Fruit fly (Drosophila melanogaster) whole organism, embryonic: ENCODE data around the gene CG10214.

Experiments used
- Abd-B ChIP-seq: fragments of 200-800 bp; sonication (Bioruptor generic); optimal IDR thresholded peaks from 2 replicates; lab custom pipeline; 2018; ENCODE audit warnings: missing biosample characterization, mild to moderate bottlenecking, missing genetic modification characterization, moderate library complexity
- Antp ChIP-seq: fragments of 200-800 bp; sonication (Bioruptor generic); optimal IDR thresholded peaks from 3 replicates; lab custom pipeline; 2016; ENCODE audit warnings: missing biosample characterization, missing genetic modification characterization
- CG10543 ChIP-seq: fragments of 200-800 bp; sonication (Bioruptor generic); optimal IDR thresholded peaks from 3 replicates; lab custom pipeline; 2017; ENCODE audit warnings: missing biosample characterization, mild to moderate bottlenecking, missing genetic modification characterization, moderate library complexity
- CG10959 ChIP-seq: fragments of 200-800 bp; sonication (Bioruptor generic); IDR thresholded peaks from 2 replicates; pipeline ENCODE4 v1.3.6; 2022; ENCODE audit warnings: missing biosample characterization, missing genetic modification characterization
- CG11456 ChIP-seq: fragments of 200-800 bp; sonication (Bioruptor generic); IDR thresholded peaks from 3 replicates; pipeline ENCODE4 v1.3.6; 2022; ENCODE audit warnings: missing biosample characterization, missing genetic modification characterization
- CG11695 ChIP-seq: fragments of 200-800 bp; sonication (Bioruptor generic); IDR thresholded peaks from 3 replicates; pipeline ENCODE4 v1.3.6; 2022; ENCODE audit warnings: missing biosample characterization, missing genetic modification characterization
- CG1233 ChIP-seq: fragments of 200-800 bp; sonication (Bioruptor generic); optimal IDR thresholded peaks from 4 replicates; lab custom pipeline; 2018; ENCODE audit warnings: missing biosample characterization, mild to moderate bottlenecking, missing genetic modification characterization
- CG12391 ChIP-seq: fragments of 200-800 bp; sonication (Bioruptor generic); optimal IDR thresholded peaks from 3 replicates; lab custom pipeline; 2018; ENCODE audit warnings: missing biosample characterization, mild to moderate bottlenecking, missing genetic modification characterization, moderate library complexity
- CG12769 ChIP-seq: fragments of 200-800 bp; sonication (Bioruptor generic); optimal IDR thresholded peaks from 2 replicates; lab custom pipeline; 2019; ENCODE audit warnings: missing biosample characterization, mild to moderate bottlenecking, missing genetic modification characterization, moderate library complexity
- CG13296 ChIP-seq: fragments of 200-800 bp; sonication (Bioruptor generic); optimal IDR thresholded peaks from 3 replicates; lab custom pipeline; 2018; ENCODE audit warnings: missing biosample characterization, mild to moderate bottlenecking, missing genetic modification characterization
- CG14050 ChIP-seq: fragments of 200-800 bp; sonication (Bioruptor generic); IDR thresholded peaks from 3 replicates; pipeline ENCODE4 v1.3.6; 2022; ENCODE audit warnings: missing biosample characterization, missing genetic modification characterization
- CG17186 ChIP-seq: fragments of 200-800 bp; sonication (Bioruptor generic); optimal IDR thresholded peaks from 3 replicates; lab custom pipeline; 2017; ENCODE audit warnings: missing biosample characterization, missing genetic modification reagents, missing genetic modification characterization
- CG17612 ChIP-seq: fragments of 200-800 bp; sonication (Bioruptor generic); IDR thresholded peaks from 2 replicates; pipeline ENCODE4 v1.3.6; 2022; ENCODE audit warnings: missing biosample characterization, missing genetic modification characterization
- CG17912 ChIP-seq: fragments of 200-800 bp; sonication (Bioruptor generic); optimal IDR thresholded peaks from 2 replicates; lab custom pipeline; 2018; ENCODE audit warnings: missing biosample characterization, mild to moderate bottlenecking, missing genetic modification characterization
- CG2678 ChIP-seq: fragments of 200-800 bp; sonication (Bioruptor generic); optimal IDR thresholded peaks from 3 replicates; lab custom pipeline; 2019; ENCODE audit warnings: missing biosample characterization, mild to moderate bottlenecking, missing genetic modification characterization, moderate library complexity
- CG31388 ChIP-seq: fragments of 200-800 bp; sonication (Bioruptor generic); optimal IDR thresholded peaks from 2 replicates; lab custom pipeline; 2016; ENCODE audit warnings: missing biosample characterization, missing genetic modification characterization
- CG3726 ChIP-seq: fragments of 200-800 bp; sonication (Bioruptor generic); IDR thresholded peaks from 3 replicates; pipeline ENCODE4, ENCODE4 v1.3.6; 2022; ENCODE audit warnings: missing biosample characterization, missing genetic modification characterization
- CG4328 ChIP-seq: fragments of 200-800 bp; sonication (Bioruptor generic); optimal IDR thresholded peaks from 3 replicates; lab custom pipeline; 2017; ENCODE audit warnings: missing biosample characterization, missing genetic modification reagents, missing genetic modification characterization
- CG6175 ChIP-seq: fragments of 200-800 bp; sonication (Bioruptor generic); IDR thresholded peaks from 3 replicates; pipeline ENCODE4 v1.3.6; 2022; ENCODE audit warnings: missing biosample characterization, missing genetic modification characterization
- CG6854 ChIP-seq: fragments of 200-800 bp; sonication (Bioruptor generic); optimal IDR thresholded peaks from 3 replicates; lab custom pipeline; 2017; ENCODE audit warnings: missing biosample characterization, mild to moderate bottlenecking, missing genetic modification characterization
- CG7357 ChIP-seq: fragments of 200-800 bp; sonication (Bioruptor generic); IDR thresholded peaks from 3 replicates; pipeline ENCODE4 v1.3.6; 2022; ENCODE audit warnings: missing biosample characterization, missing genetic modification characterization
- CG7372 ChIP-seq: fragments of 200-800 bp; sonication (Bioruptor generic); IDR thresholded peaks from 2 replicates; pipeline ENCODE4 v1.3.6; 2022; ENCODE audit warnings: missing biosample characterization, missing genetic modification characterization
- CG7839 ChIP-seq: fragments of 200-800 bp; sonication (Bioruptor generic); optimal IDR thresholded peaks from 3 replicates; lab custom pipeline; 2018; ENCODE audit warnings: missing biosample characterization, mild to moderate bottlenecking, missing genetic modification characterization, moderate library complexity
- CG8765 ChIP-seq: fragments of 200-800 bp; sonication (Bioruptor generic); IDR thresholded peaks from 2 replicates; pipeline ENCODE4 v1.3.6; 2022; ENCODE audit warnings: missing biosample characterization, missing genetic modification characterization
- CG9797 ChIP-seq: fragments of 200-800 bp; sonication (Bioruptor generic); optimal IDR thresholded peaks from 3 replicates; lab custom pipeline; 2018; ENCODE audit warnings: missing biosample characterization, mild to moderate bottlenecking, missing genetic modification characterization
- Dip2 ChIP-seq: fragments of 200-800 bp; sonication (Bioruptor generic); IDR thresholded peaks from 2 replicates; pipeline ENCODE4 v1.3.6; 2022; ENCODE audit warnings: missing biosample characterization, missing genetic modification characterization
- E2f1 ChIP-seq: fragments of 200-800 bp; sonication (Bioruptor generic); IDR thresholded peaks from 2 replicates; pipeline ENCODE4 v1.3.6; 2022; ENCODE audit warnings: missing biosample characterization, missing genetic modification characterization
- HLH4C ChIP-seq: fragments of 200-800 bp; sonication (Bioruptor generic); IDR thresholded peaks from 3 replicates; pipeline ENCODE4 v1.3.6; 2022; ENCODE audit warnings: missing biosample characterization, missing genetic modification characterization; ENCODE audit not compliant: partially characterized antibody
- MESR4 ChIP-seq: fragments of 200-800 bp; sonication (Bioruptor generic); optimal IDR thresholded peaks from 2 replicates; lab custom pipeline; 2018; ENCODE audit warnings: missing biosample characterization, mild to moderate bottlenecking, missing genetic modification characterization, moderate library complexity
- Mad ChIP-seq: fragments of 200-800 bp; sonication (Bioruptor generic); optimal IDR thresholded peaks from 2 replicates; lab custom pipeline; 2016; ENCODE audit warnings: missing biosample characterization, missing genetic modification characterization
- Neu2 ChIP-seq: fragments of 200-800 bp; sonication (Bioruptor generic); optimal IDR thresholded peaks from 3 replicates; lab custom pipeline; 2016; ENCODE audit warnings: missing biosample characterization, missing genetic modification characterization, borderline replicate concordance
- Poxn ChIP-seq: fragments of 200-800 bp; sonication (Bioruptor generic); IDR thresholded peaks from 2 replicates; pipeline ENCODE4 v1.3.6; 2022; ENCODE audit warnings: missing biosample characterization, missing genetic modification characterization
- Ravus ChIP-seq: fragments of 200-800 bp; sonication (Bioruptor generic); IDR thresholded peaks from 2 replicates; pipeline ENCODE4 v1.3.6; 2022; ENCODE audit warnings: missing biosample characterization, missing genetic modification characterization
- ara ChIP-seq: fragments of 200-800 bp; sonication (Bioruptor generic); IDR thresholded peaks from 2 replicates; pipeline ENCODE4 v1.3.6; 2022; ENCODE audit warnings: missing biosample characterization, missing genetic modification characterization
- br ChIP-seq: fragments of >200 bp; optimal IDR thresholded peaks from 2 replicates; lab custom pipeline; 2017
- cwo ChIP-seq: fragments of 200-800 bp; sonication (Bioruptor generic); optimal IDR thresholded peaks from 3 replicates; lab custom pipeline; 2017; ENCODE audit warnings: missing biosample characterization, missing genetic modification characterization, mild to moderate bottlenecking, moderate library complexity, missing genetic modification reagents
- fu2 ChIP-seq: fragments of 200-800 bp; sonication (Bioruptor generic); optimal IDR thresholded peaks from 2 replicates; lab custom pipeline; 2016; ENCODE audit warnings: missing biosample characterization, missing genetic modification characterization
- gcm ChIP-seq: fragments of 200-800 bp; sonication (Bioruptor generic); optimal IDR thresholded peaks from 2 replicates; lab custom pipeline; 2019; ENCODE audit warnings: missing biosample characterization, mild to moderate bottlenecking, missing genetic modification characterization, moderate library complexity
- gro ChIP-seq: fragments of 200-800 bp; sonication (Bioruptor generic); optimal IDR thresholded peaks from 2 replicates; lab custom pipeline; 2016; ENCODE audit warnings: missing biosample characterization, missing genetic modification characterization
- gsb-n ChIP-seq: fragments of 200-800 bp; sonication (Bioruptor generic); optimal IDR thresholded peaks from 3 replicates; lab custom pipeline; 2018; ENCODE audit warnings: missing biosample characterization, mild to moderate bottlenecking, missing genetic modification characterization
- h ChIP-seq: fragments of >200 bp; optimal IDR thresholded peaks from 2 replicates; lab custom pipeline; 2017
- her ChIP-seq: fragments of 200-800 bp; sonication (Bioruptor generic); optimal IDR thresholded peaks from 2 replicates; lab custom pipeline; 2016; ENCODE audit warnings: missing biosample characterization, missing genetic modification characterization
- klu ChIP-seq: fragments of 200-800 bp; sonication (Bioruptor generic); IDR thresholded peaks from 2 replicates; pipeline ENCODE4 v1.3.6; 2022; ENCODE audit warnings: missing biosample characterization, missing genetic modification characterization
- kni ChIP-seq: fragments of 200-800 bp; sonication (Bioruptor generic); optimal IDR thresholded peaks from 3 replicates; lab custom pipeline; 2017; ENCODE audit warnings: mild to moderate bottlenecking, missing biosample characterization, missing genetic modification reagents, missing genetic modification characterization
- knrl ChIP-seq: fragments of 200-800 bp; sonication (Bioruptor generic); IDR thresholded peaks from 3 replicates; pipeline ENCODE4 v1.3.6; 2022; ENCODE audit warnings: missing biosample characterization, missing genetic modification characterization; ENCODE audit not compliant: partially characterized antibody
- lmd ChIP-seq: fragments of 200-800 bp; sonication (Bioruptor generic); IDR thresholded peaks from 2 replicates; pipeline ENCODE4 v1.3.6; 2022; ENCODE audit warnings: missing biosample characterization, missing genetic modification characterization
- prd ChIP-seq, 3 experiments: fragments of >200 bp in 2 of 3; fragments of 200-800 bp in 1 of 3; sonication (Bioruptor generic) in 1 of 3; optimal IDR thresholded peaks in 2 of 3; IDR thresholded peaks in 1 of 3; 2 replicates in 2 of 3; 3 replicates in 1 of 3; pipeline versions ENCODE4 v1.3.6 to Lab custom; 2017 to 2022; ENCODE audit warnings: missing biosample characterization in 1 of 3, missing genetic modification characterization in 1 of 3
- sens-2 ChIP-seq: fragments of 200-800 bp; sonication (Bioruptor generic); IDR thresholded peaks from 2 replicates; pipeline ENCODE4 v1.3.6; 2022; ENCODE audit warnings: missing biosample characterization, missing genetic modification characterization
- trh ChIP-seq: fragments of 200-800 bp; sonication (Bioruptor generic); optimal IDR thresholded peaks from 2 replicates; lab custom pipeline; 2016; ENCODE audit warnings: missing biosample characterization, missing genetic modification characterization
- zf30C ChIP-seq: fragments of 200-800 bp; sonication (Bioruptor generic); optimal IDR thresholded peaks from 3 replicates; lab custom pipeline; 2018; ENCODE audit warnings: missing biosample characterization, mild to moderate bottlenecking, missing genetic modification characterization

Gene CG10214

DNA sequence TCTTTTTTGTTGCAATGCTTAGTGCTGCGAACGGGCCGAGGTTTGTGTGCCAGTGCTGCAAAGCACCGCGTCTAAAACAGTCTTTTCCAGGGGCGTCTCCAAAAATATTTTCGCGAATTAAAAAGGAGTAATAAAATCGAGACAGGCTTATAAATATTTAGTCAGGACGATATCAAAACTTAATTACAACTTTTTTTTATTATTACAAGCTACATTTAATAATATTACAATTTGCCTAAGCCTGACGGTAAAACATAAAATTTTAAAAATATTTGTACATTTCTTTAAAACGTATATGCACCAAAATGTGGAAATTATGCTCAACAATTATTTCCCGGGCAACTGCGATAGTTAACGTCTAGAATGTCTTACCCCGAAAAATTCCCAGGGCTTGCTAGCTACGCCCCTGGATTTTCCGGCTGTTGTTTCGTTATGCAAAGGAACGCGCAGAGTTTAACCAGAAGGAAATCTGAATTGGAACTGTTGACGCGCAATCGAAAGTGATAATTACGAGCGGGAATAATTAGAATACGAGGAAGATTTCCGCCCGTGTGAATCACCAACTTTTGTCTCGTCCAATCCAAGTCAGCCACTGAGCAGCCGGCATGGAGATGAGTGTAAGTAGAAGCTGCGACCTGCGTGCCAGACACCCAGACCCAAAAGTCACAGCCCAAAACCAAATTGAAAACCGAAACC lies 9.2 kb downstream of the CG10214 start, which contains the start of the genes PTPMT1 and Hrd3 (continued):
- TF ChIP-seq CG4328 (peak; percentile 99), CG14050 (GFP tag; lab: Robert Waterston, UW) (peak; percentile 93), Abd-B (GFP tag; lab: Kevin White, UChicago) (peak; percentile 99), E2f1 (GFP tag; lab: Robert Waterston, UW) (peak; percentile 95), Poxn (peak; percentile 88), CG8765 (GFP tag; lab: Robert Waterston, UW) (peak; percentile 93), CG7839 (tag; lab: Kevin White, UChicago) (peak; percentile 99), CG17912 (GFP tag; lab: Kevin White, UChicago) (peak; percentile 86), CG17612 (GFP tag; lab: Robert Waterston, UW) (peak; percentile 89; the same call in 1 of the 2 replicates), ara (GFP tag; lab: Robert Waterston, UW) (peak; percentile 93), CG7357 (GFP tag; lab: Robert Waterston, UW) (peak; percentile 92), gro (peak; percentile 97), Ravus (peak; percentile 87), CG3726 (peak; percentile 93), prd (optimal IDR thresholded peaks at IDR 0.05; lab: Kevin White, UChicago) (no peak), prd (GFP tag; IDR thresholded peaks at IDR 0.05; lab: Robert Waterston, UW) (peak; percentile 98), h (no peak), CG31388 (GFP tag; lab: Kevin White, UChicago) (peak; percentile 96), CG11456 (peak; percentile 95), gsb-n (peak; percentile 97), trh (peak; percentile 97), CG6175 (GFP tag; lab: Robert Waterston, UW) (peak; percentile 87), gcm (GFP tag; lab: Kevin White, UChicago) (peak; percentile 97), Antp (peak; percentile 96), CG7372 (GFP tag; lab: Robert Waterston, UW) (peak; percentile 95), Mad (GFP tag; lab: Kevin White, UChicago) (peak; percentile 98), CG9797 (GFP tag; lab: Kevin White, UChicago) (peak; percentile 55), CG10959 (peak; percentile 92), HLH4C (GFP tag; lab: Robert Waterston, UW) (no peak), her (GFP tag; lab: Kevin White, UChicago) (peak; percentile 90), kni (GFP tag; lab: Kevin White, UChicago) (peak; percentile 97), knrl (GFP tag; lab: Robert Waterston, UW) (peak; percentile 41; the same call in 2 of the 3 replicates), Dip2 (peak; percentile 70), klu (peak; percentile 96), br (lab: Kevin White, UChicago) (no peak), CG17186 (peak; percentile 93), lmd (GFP tag; lab: Robert Waterston, UW) (peak; percentile 98), CG12769 (tag; lab: Kevin White, UChicago) (peak; percentile 84), CG12391 (tag; lab: Kevin White, UChicago) (peak; percentile 99), CG6854 (GFP tag; lab: Kevin White, UChicago) (peak; percentile 97), CG1233 (peak; percentile 99), MESR4 (GFP tag; lab: Kevin White, UChicago) (peak; percentile 29), Neu2 (peak; percentile 87), zf30C (GFP tag; lab: Kevin White, UChicago) (peak; percentile 19), CG2678 (tag; lab: Kevin White, UChicago) (peak; percentile 99), cwo (GFP tag; lab: Kevin White, UChicago) (peak; percentile 97), CG13296 (GFP tag; lab: Kevin White, UChicago) (peak; percentile 99), sens-2 (peak; percentile 90), fu2 (GFP tag; lab: Kevin White, UChicago) (peak; percentile 96), CG10543 (peak; percentile 99), CG11695 (GFP tag; lab: Robert Waterston, UW) (peak; percentile 97)
